Worm (Caenorhabditis elegans) whole organism, early embryonic: ENCODE results near the gene hpo-26.

ENCODE experiments used
- F13C5.2 ChIP-seq: sonication (generic microtip); optimal IDR thresholded peaks from 2 replicates; lab custom pipeline; 2017; ENCODE audit warnings: mild to moderate bottlenecking, missing genetic modification characterization, inconsistent platforms, missing compliant biosample characterization
- hmbx-1 ChIP-seq: sonication (generic microtip); optimal IDR thresholded peaks from 2 replicates; lab custom pipeline; 2016; ENCODE audit warnings: mild to moderate bottlenecking, missing genetic modification characterization, missing compliant biosample characterization

hpo-26 gene

ce11 chrV:6485109-6485508, 47.8 kb downstream of the hpo-26 start:
- TF ChIP-seq hmbx-1 (tag; lab: Kevin White, UChicago): no peak
- peak; percentile 3 for TF ChIP-seq F13C5.2
